Worm (Caenorhabditis elegans) whole organism, early embryonic: ENCODE data around the gene ymel-1.

Experiments
- F13C5.2 ChIP-seq: sonication (generic microtip); optimal IDR thresholded peaks from 2 replicates; lab custom pipeline; 2017; ENCODE audit warnings: mild to moderate bottlenecking, missing genetic modification characterization, inconsistent platforms, missing compliant biosample characterization
- ama-1 ChIP-seq: fragments of 150-350 bp; optimal IDR thresholded peaks from 2 replicates; lab custom pipeline; 2014
- ceh-13 ChIP-seq: fragments of 200-800 bp; sonication (Bioruptor generic); optimal IDR thresholded peaks from 2 replicates; lab custom pipeline; 2018; ENCODE audit warnings: mild to moderate bottlenecking, missing genetic modification characterization, missing compliant biosample characterization
- ets-7 ChIP-seq: sonication (generic microtip); optimal IDR thresholded peaks from 2 replicates; lab custom pipeline; 2016; ENCODE audit warnings: missing genotype, missing genetic modification characterization, missing compliant biosample characterization
- flt-1 ChIP-seq: fragments of 200-800 bp; sonication (Bioruptor generic); IDR thresholded peaks from 2 replicates; pipeline ENCODE4 v1.3.6; 2022; ENCODE audit warnings: missing genetic modification characterization, missing compliant biosample characterization
- hmbx-1 ChIP-seq: sonication (generic microtip); optimal IDR thresholded peaks from 2 replicates; lab custom pipeline; 2016; ENCODE audit warnings: mild to moderate bottlenecking, missing genetic modification characterization, missing compliant biosample characterization
- hmg-4 ChIP-seq: fragments of 200-800 bp; sonication (Bioruptor generic); optimal IDR thresholded peaks from 2 replicates; lab custom pipeline; 2018; ENCODE audit warnings: mild to moderate bottlenecking, missing genetic modification characterization, missing compliant biosample characterization
- hnd-1 ChIP-seq: sonication (generic microtip); optimal IDR thresholded peaks from 2 replicates; lab custom pipeline; 2016; ENCODE audit warnings: missing genetic modification characterization, missing compliant biosample characterization
- pes-1 ChIP-seq: fragments of 200-800 bp; sonication (Bioruptor generic); IDR thresholded peaks from 2 replicates; pipeline ENCODE4 v1.3.6; 2022; ENCODE audit warnings: missing genetic modification reagents, missing genetic modification characterization, missing compliant biosample characterization
- scrt-1 ChIP-seq: fragments of 200-800 bp; sonication (Bioruptor generic); IDR thresholded peaks from 2 replicates; pipeline ENCODE4 v1.3.6; 2022; ENCODE audit warnings: missing genetic modification characterization, missing compliant biosample characterization
- sea-1 ChIP-seq: fragments of 200-800 bp; sonication (Bioruptor generic); conservative IDR thresholded peaks from 2 replicates; pipeline ENCODE4 v1.3.6; 2022; ENCODE audit warnings: missing genetic modification characterization, missing compliant biosample characterization
- tbx-11 ChIP-seq: fragments of 200-800 bp; sonication (Bioruptor generic); IDR thresholded peaks from 2 replicates; pipeline ENCODE4 v1.3.6; 2022; ENCODE audit warnings: missing genetic modification characterization, missing compliant biosample characterization
- tbx-37 ChIP-seq: fragments of 200-800 bp; sonication (Bioruptor generic); conservative IDR thresholded peaks from 2 replicates; pipeline ENCODE4 v1.3.6; 2022; ENCODE audit warnings: missing genetic modification reagents, missing genetic modification characterization, missing compliant biosample characterization
- tra-4 ChIP-seq: sonication (generic microtip); optimal IDR thresholded peaks from 2 replicates; lab custom pipeline; 2017; ENCODE audit warnings: missing genetic modification characterization, missing compliant biosample characterization

DNA sequence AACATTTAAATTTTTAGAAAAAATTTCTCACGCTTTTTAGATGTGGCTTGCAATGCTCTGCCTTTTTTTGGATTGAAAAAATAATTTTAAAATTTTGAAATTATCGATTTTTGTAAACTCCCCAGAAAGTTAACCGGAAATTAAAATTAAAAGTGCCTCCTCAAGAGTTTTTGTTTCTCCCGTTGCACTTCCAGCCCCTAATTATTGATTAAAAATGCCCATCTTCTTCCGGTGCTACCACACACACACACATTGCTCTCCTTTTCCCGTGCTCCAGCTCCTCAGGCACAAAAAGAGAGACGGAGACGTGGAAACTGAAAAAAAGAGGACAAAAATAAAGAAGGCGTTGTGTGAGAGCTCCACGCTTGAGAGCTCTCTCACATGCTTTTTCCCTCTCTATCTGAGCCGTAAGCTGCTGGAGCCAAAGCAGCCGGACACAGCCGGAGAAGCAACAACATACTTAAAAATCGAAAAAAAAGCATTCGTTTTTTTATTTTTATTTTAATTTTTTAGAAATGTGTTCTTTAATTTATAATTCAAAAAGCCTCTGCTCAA, 48.5 kb upstream of the ymel-1 start:
- TF ChIP-seq tbx-37 (no peak), F13C5.2 (tag; lab: Kevin White, UChicago) (no peak), ama-1 (no peak), tra-4 (tag; lab: Kevin White, UChicago) (no peak), hmbx-1 (no peak), ets-7 (tag; lab: Kevin White, UChicago) (no peak), flt-1 (GFP tag; lab: Robert Waterston, UW) (no peak), pes-1 (GFP tag; lab: Robert Waterston, UW) (no peak), sea-1 (GFP tag; lab: Robert Waterston, UW) (0 out of 2 replicates have a peak, but pooled peaks have one; percentile 30), hnd-1 (no peak), tbx-11 (GFP tag; lab: Robert Waterston, UW) (no peak), scrt-1 (GFP tag; lab: Robert Waterston, UW) (no peak), hmg-4 (GFP tag; lab: Kevin White, UChicago) (no peak), ceh-13 (no peak)
